Fruit fly (Drosophila melanogaster) whole organism, embryonic: ENCODE results near the gene ZIPIC.

Experiments used
- Atf3 ChIP-seq: fragments of 200-800 bp; sonication (Bioruptor generic); optimal IDR thresholded peaks from 3 replicates; lab custom pipeline; 2016; ENCODE audit warnings: missing biosample characterization, missing genetic modification characterization
- CG10267 ChIP-seq: fragments of 200-800 bp; sonication (Bioruptor generic); optimal IDR thresholded peaks from 2 replicates; lab custom pipeline; 2018; ENCODE audit warnings: missing biosample characterization, mild to moderate bottlenecking, missing genetic modification characterization, moderate library complexity
- CG10321 ChIP-seq: fragments of 200-800 bp; sonication (Bioruptor generic); IDR thresholded peaks from 2 replicates; pipeline ENCODE4 v1.3.6; 2022; ENCODE audit warnings: missing biosample characterization, missing genetic modification characterization
- CG10431 ChIP-seq: fragments of 200-800 bp; sonication (Bioruptor generic); optimal IDR thresholded peaks from 3 replicates; lab custom pipeline; 2018; ENCODE audit warnings: missing biosample characterization, mild to moderate bottlenecking, missing genetic modification characterization
- CG10543 ChIP-seq: fragments of 200-800 bp; sonication (Bioruptor generic); optimal IDR thresholded peaks from 3 replicates; lab custom pipeline; 2017; ENCODE audit warnings: missing biosample characterization, mild to moderate bottlenecking, missing genetic modification characterization, moderate library complexity
- CG12236 ChIP-seq: fragments of 200-800 bp; sonication (Bioruptor generic); optimal IDR thresholded peaks from 2 replicates; lab custom pipeline; 2016; ENCODE audit warnings: missing biosample characterization, missing genetic modification characterization
- CG13287 ChIP-seq: fragments of 200-800 bp; sonication (Bioruptor generic); IDR thresholded peaks from 2 replicates; pipeline ENCODE4 v1.3.6; 2022; ENCODE audit warnings: missing biosample characterization, missing genetic modification characterization; ENCODE audit not compliant: partially characterized antibody
- CG14014 ChIP-seq: fragments of 200-800 bp; sonication (Bioruptor generic); IDR thresholded peaks from 2 replicates; pipeline ENCODE4 v1.3.6; 2022; ENCODE audit warnings: missing biosample characterization, missing genetic modification characterization
- CG15514 ChIP-seq: fragments of 200-800 bp; sonication (Bioruptor generic); optimal IDR thresholded peaks from 3 replicates; lab custom pipeline; 2017; ENCODE audit warnings: missing biosample characterization, missing genetic modification characterization, mild to moderate bottlenecking, moderate library complexity, missing genetic modification reagents
- CG18476 ChIP-seq: fragments of 200-800 bp; sonication (Bioruptor generic); optimal IDR thresholded peaks from 2 replicates; lab custom pipeline; 2016; ENCODE audit warnings: missing biosample characterization, mild to moderate bottlenecking, missing genetic modification characterization
- CG2116 ChIP-seq: fragments of 200-800 bp; sonication (Bioruptor generic); optimal IDR thresholded peaks from 3 replicates; lab custom pipeline; 2018; ENCODE audit warnings: missing biosample characterization, mild to moderate bottlenecking, missing genetic modification characterization
- CG3163 ChIP-seq: fragments of 200-800 bp; sonication (Bioruptor generic); optimal IDR thresholded peaks from 3 replicates; lab custom pipeline; 2016; ENCODE audit warnings: missing biosample characterization, missing genetic modification characterization
- CG32532 ChIP-seq: fragments of 200-800 bp; sonication (Bioruptor generic); IDR thresholded peaks from 2 replicates; pipeline ENCODE4 v1.3.6; 2022; ENCODE audit warnings: missing biosample characterization, missing genetic modification characterization
- CG42726 ChIP-seq: fragments of 200-800 bp; sonication (Bioruptor generic); IDR thresholded peaks from 2 replicates; pipeline ENCODE4 v1.3.6; 2022; ENCODE audit warnings: missing biosample characterization, missing genetic modification characterization; ENCODE audit not compliant: partially characterized antibody
- CG4404 ChIP-seq: fragments of 200-800 bp; sonication (Bioruptor generic); IDR thresholded peaks from 2 replicates; pipeline ENCODE4 v1.3.6; 2022; ENCODE audit warnings: missing biosample characterization, missing genetic modification characterization
- CG4617 ChIP-seq: fragments of 200-800 bp; sonication (Bioruptor generic); optimal IDR thresholded peaks from 3 replicates; lab custom pipeline; 2016; ENCODE audit warnings: missing biosample characterization, missing genetic modification characterization, borderline replicate concordance
- CG6854 ChIP-seq: fragments of 200-800 bp; sonication (Bioruptor generic); optimal IDR thresholded peaks from 3 replicates; lab custom pipeline; 2017; ENCODE audit warnings: missing biosample characterization, mild to moderate bottlenecking, missing genetic modification characterization
- CG8290 ChIP-seq, 3 experiments: fragments of 200-800 bp; sonication (Bioruptor generic); optimal IDR thresholded peaks; 2 replicates each; lab custom pipeline; 2016 to 2019; ENCODE audit warnings: missing biosample characterization in 3 of 3, missing genetic modification characterization in 3 of 3, mild to moderate bottlenecking in 2 of 3, moderate library complexity in 1 of 3
- CG8388 ChIP-seq: fragments of 200-800 bp; sonication (Bioruptor generic); optimal IDR thresholded peaks from 2 replicates; lab custom pipeline; 2019; ENCODE audit warnings: missing biosample characterization, mild to moderate bottlenecking, missing genetic modification characterization, moderate library complexity
- CG8478 ChIP-seq: fragments of >200 bp; optimal IDR thresholded peaks from 2 replicates; lab custom pipeline; 2018
- CG9932 ChIP-seq: fragments of 200-800 bp; sonication (Bioruptor generic); IDR thresholded peaks from 2 replicates; pipeline ENCODE4 v1.3.6; 2022; ENCODE audit warnings: missing biosample characterization, missing genetic modification characterization
- CoRest ChIP-seq: fragments of 200-800 bp; sonication (Bioruptor generic); optimal IDR thresholded peaks from 3 replicates; lab custom pipeline; 2018; ENCODE audit warnings: missing biosample characterization, mild to moderate bottlenecking, missing genetic modification characterization, moderate library complexity
- CrebB ChIP-seq: fragments of 200-800 bp; sonication (Bioruptor generic); optimal IDR thresholded peaks from 3 replicates; lab custom pipeline; 2018; ENCODE audit warnings: missing biosample characterization, mild to moderate bottlenecking, missing genetic modification characterization
- Deaf1 ChIP-seq: fragments of 200-800 bp; optimal IDR thresholded peaks from 3 replicates; lab custom pipeline; 2019; ENCODE audit warnings: missing biosample characterization, mild to moderate bottlenecking, missing genetic modification characterization, moderate library complexity
- E2f2 ChIP-seq: fragments of 200-800 bp; sonication (Bioruptor generic); IDR thresholded peaks from 2 replicates; pipeline ENCODE4 v1.3.6; 2022; ENCODE audit warnings: missing biosample characterization, missing genetic modification characterization
- Hmr ChIP-seq: fragments of 200-800 bp; sonication (Bioruptor generic); optimal IDR thresholded peaks from 3 replicates; lab custom pipeline; 2017; ENCODE audit warnings: mild to moderate bottlenecking, missing biosample characterization, missing genetic modification reagents, missing genetic modification characterization
- Hr78 ChIP-seq, 2 experiments: fragments of 200-800 bp in 1 of 2; fragments of >200 bp in 1 of 2; sonication (Bioruptor generic) in 1 of 2; optimal IDR thresholded peaks; 2 replicates each; lab custom pipeline; 2017 to 2019; ENCODE audit warnings: missing biosample characterization in 2 of 2, missing genetic modification characterization in 2 of 2, mild to moderate bottlenecking in 1 of 2, moderate library complexity in 1 of 2
- MBD-R2 ChIP-seq: fragments of 200-800 bp; sonication (Bioruptor generic); IDR thresholded peaks from 2 replicates; pipeline ENCODE4 v1.3.6; 2022; ENCODE audit warnings: missing biosample characterization, missing genetic modification characterization
- Mes4 ChIP-seq: fragments of 200-800 bp; sonication (Bioruptor generic); optimal IDR thresholded peaks from 2 replicates; lab custom pipeline; 2016; ENCODE audit warnings: missing biosample characterization, missing genetic modification characterization
- Myb ChIP-seq: fragments of 200-800 bp; sonication (Bioruptor generic); optimal IDR thresholded peaks from 2 replicates; lab custom pipeline; 2016; ENCODE audit warnings: missing biosample characterization, missing genetic modification characterization
- Side ChIP-seq: fragments of 200-800 bp; sonication (Bioruptor generic); optimal IDR thresholded peaks from 2 replicates; lab custom pipeline; 2016; ENCODE audit warnings: missing biosample characterization, missing genetic modification characterization
- aop ChIP-seq: fragments of 200-800 bp; sonication (Bioruptor generic); IDR thresholded peaks from 2 replicates; pipeline ENCODE4 v1.3.6; 2022; ENCODE audit warnings: missing biosample characterization, missing genetic modification characterization
- danr ChIP-seq: fragments of 200-800 bp; sonication (Bioruptor generic); IDR thresholded peaks from 2 replicates; pipeline ENCODE4 v1.3.6; 2022; ENCODE audit warnings: missing biosample characterization, missing genetic modification characterization
- dm ChIP-seq: fragments of 200-800 bp; sonication (Bioruptor generic); optimal IDR thresholded peaks from 3 replicates; lab custom pipeline; 2016; ENCODE audit warnings: missing biosample characterization, missing genetic modification characterization
- en ChIP-seq: fragments of 200-800 bp; sonication (Bioruptor generic); optimal IDR thresholded peaks from 2 replicates; lab custom pipeline; 2016; ENCODE audit warnings: missing biosample characterization, missing genetic modification characterization
- ftz-f1 ChIP-seq: fragments of 200-800 bp; sonication (Bioruptor generic); optimal IDR thresholded peaks from 2 replicates; lab custom pipeline; 2016; ENCODE audit warnings: missing biosample characterization, missing genetic modification characterization
- gro ChIP-seq: fragments of 200-800 bp; sonication (Bioruptor generic); optimal IDR thresholded peaks from 2 replicates; lab custom pipeline; 2016; ENCODE audit warnings: missing biosample characterization, missing genetic modification characterization
- jigr1 ChIP-seq: fragments of 200-800 bp; sonication (Bioruptor generic); IDR thresholded peaks from 3 replicates; pipeline ENCODE4 v1.3.6; 2022; ENCODE audit warnings: missing biosample characterization, missing genetic modification characterization
- lilli ChIP-seq: fragments of 200-800 bp; sonication (Bioruptor generic); optimal IDR thresholded peaks from 3 replicates; lab custom pipeline; 2016; ENCODE audit warnings: missing biosample characterization, missing genetic modification characterization
- lmd ChIP-seq: fragments of 200-800 bp; sonication (Bioruptor generic); IDR thresholded peaks from 2 replicates; pipeline ENCODE4 v1.3.6; 2022; ENCODE audit warnings: missing biosample characterization, missing genetic modification characterization
- maf-S ChIP-seq: fragments of 200-800 bp; sonication (Bioruptor generic); optimal IDR thresholded peaks from 2 replicates; lab custom pipeline; 2016; ENCODE audit warnings: missing biosample characterization, missing genetic modification characterization
- mam ChIP-seq: fragments of 200-800 bp; sonication (Bioruptor generic); optimal IDR thresholded peaks from 3 replicates; lab custom pipeline; 2016; ENCODE audit warnings: missing biosample characterization, missing genetic modification characterization
- onecut ChIP-seq: fragments of 200-800 bp; sonication (Bioruptor generic); IDR thresholded peaks from 2 replicates; pipeline ENCODE4 v1.3.6; 2022; ENCODE audit warnings: missing biosample characterization, missing genetic modification characterization
- pfk ChIP-seq: fragments of 200-800 bp; sonication (Bioruptor generic); optimal IDR thresholded peaks from 2 replicates; lab custom pipeline; 2018; ENCODE audit warnings: missing biosample characterization, mild to moderate bottlenecking, missing genetic modification characterization, moderate library complexity
- phol ChIP-seq: fragments of 200-800 bp; sonication (Bioruptor generic); optimal IDR thresholded peaks from 3 replicates; lab custom pipeline; 2018; ENCODE audit warnings: missing biosample characterization, mild to moderate bottlenecking, missing genetic modification characterization, moderate library complexity
- pnt ChIP-seq: fragments of 200-800 bp; sonication (Bioruptor generic); optimal IDR thresholded peaks from 3 replicates; lab custom pipeline; 2016; ENCODE audit warnings: missing biosample characterization, missing genetic modification characterization
- slbo ChIP-seq: fragments of 200-800 bp; sonication (Bioruptor generic); IDR thresholded peaks from 2 replicates; pipeline ENCODE4 v1.3.6; 2022; ENCODE audit warnings: missing biosample characterization, missing genetic modification characterization
- stwl ChIP-seq: fragments of 200-800 bp; sonication (Bioruptor generic); optimal IDR thresholded peaks from 3 replicates; lab custom pipeline; 2018; ENCODE audit warnings: missing biosample characterization, mild to moderate bottlenecking, missing genetic modification characterization, moderate library complexity
- tna ChIP-seq: fragments of 200-800 bp; sonication (Bioruptor generic); IDR thresholded peaks from 2 replicates; pipeline ENCODE4 v1.3.6; 2022; ENCODE audit warnings: missing biosample characterization, missing genetic modification characterization; ENCODE audit not compliant: partially characterized antibody
- unc-4 ChIP-seq: fragments of 200-800 bp; sonication (Bioruptor generic); IDR thresholded peaks from 2 replicates; pipeline ENCODE4 v1.3.6; 2022; ENCODE audit warnings: missing biosample characterization, missing genetic modification characterization; ENCODE audit not compliant: partially characterized antibody

The ZIPIC gene

dm6 chr3R:30022452-30023028, 14.1 kb downstream of the ZIPIC start, which contains the start of the genes RpS28a and Axn (continued):
- TF ChIP-seq CG42726 (peak; percentile 59), Atf3 (GFP tag; lab: Kevin White, UChicago) (peak; percentile 18), mam (GFP tag; lab: Kevin White, UChicago) (peak; percentile 24), CG10267 (tag; lab: Kevin White, UChicago) (peak; percentile 7), danr (GFP tag; lab: Robert Waterston, UW) (no peak), CG8388 (no peak), CG6854 (GFP tag; lab: Kevin White, UChicago) (no peak), pnt (GFP tag; lab: Kevin White, UChicago) (peak; percentile 18), CG8290 (GFP tag; optimal IDR thresholded peaks at IDR 0.05; lab: Kevin White, UChicago) (peak; percentile 18), CG8290 (tag; optimal IDR thresholded peaks at IDR 0.05; lab: Kevin White, UChicago) (no peak), CoRest (tag; lab: Kevin White, UChicago) (peak; percentile 19), lilli (GFP tag; lab: Kevin White, UChicago) (peak; percentile 5), pfk (GFP tag; lab: Kevin White, UChicago) (no peak), en (GFP tag; lab: Kevin White, UChicago) (no peak), CG8478 (lab: Kevin White, UChicago) (peak; percentile 81), slbo (GFP tag; lab: Robert Waterston, UW) (peak; percentile 52), CG12236 (no peak), CG10431 (GFP tag; lab: Kevin White, UChicago) (peak; percentile 6), Side (GFP tag; lab: Kevin White, UChicago) (no peak), CG4617 (GFP tag; lab: Kevin White, UChicago) (peak; percentile 67), ftz-f1 (GFP tag; lab: Kevin White, UChicago) (peak; percentile 98), CG10321 (GFP tag; lab: Robert Waterston, UW) (0 out of 2 replicates have a peak, but pooled peaks have one; percentile 6), Myb (GFP tag; lab: Kevin White, UChicago) (peak; percentile 57), aop (no peak), lmd (peak; percentile 57; the same call in 1 of the 2 replicates), CG3163 (GFP tag; lab: Kevin White, UChicago) (no peak), CG32532 (GFP tag; lab: Robert Waterston, UW) (peak; percentile 59), CG14014 (no peak), CrebB (tag; lab: Kevin White, UChicago) (no peak), Hmr (peak; percentile 45), E2f2 (GFP tag; lab: Robert Waterston, UW) (peak; percentile 63), unc-4 (GFP tag; lab: Robert Waterston, UW) (peak; percentile 51; the same call in 1 of the 2 replicates), jigr1 (no peak), CG9932 (peak; percentile 65), dm (GFP tag; lab: Kevin White, UChicago) (peak; percentile 32), gro (GFP tag; lab: Kevin White, UChicago) (peak; percentile 1), Mes4 (GFP tag; lab: Kevin White, UChicago) (peak; percentile 27), Deaf1 (tag; lab: Kevin White, UChicago) (no peak), CG15514 (peak; percentile 100), CG4404 (no peak), phol (peak; percentile 37), CG18476 (GFP tag; lab: Kevin White, UChicago) (no peak), Hr78 (GFP tag; optimal IDR thresholded peaks at IDR 0.05; lab: Kevin White, UChicago) (peak in 1 of 2 experiments; percentile 99), onecut (GFP tag; lab: Robert Waterston, UW) (peak; percentile 33; the same call in 1 of the 2 replicates), MBD-R2 (GFP tag; lab: Robert Waterston, UW) (peak; percentile 85), tna (GFP tag; lab: Robert Waterston, UW) (no peak; the same call in 1 of the 2 replicates), CG10543 (GFP tag; lab: Kevin White, UChicago) (no peak), stwl (tag; lab: Kevin White, UChicago) (no peak), CG13287 (GFP tag; lab: Robert Waterston, UW) (peak; percentile 57), maf-S (peak; percentile 26), CG2116 (GFP tag; lab: Kevin White, UChicago) (peak; percentile 97)
